Worm (Caenorhabditis elegans): Measurements from ENCODE around the gene Y44A6D.5.

Y44A6D.5 gene

DNA sequence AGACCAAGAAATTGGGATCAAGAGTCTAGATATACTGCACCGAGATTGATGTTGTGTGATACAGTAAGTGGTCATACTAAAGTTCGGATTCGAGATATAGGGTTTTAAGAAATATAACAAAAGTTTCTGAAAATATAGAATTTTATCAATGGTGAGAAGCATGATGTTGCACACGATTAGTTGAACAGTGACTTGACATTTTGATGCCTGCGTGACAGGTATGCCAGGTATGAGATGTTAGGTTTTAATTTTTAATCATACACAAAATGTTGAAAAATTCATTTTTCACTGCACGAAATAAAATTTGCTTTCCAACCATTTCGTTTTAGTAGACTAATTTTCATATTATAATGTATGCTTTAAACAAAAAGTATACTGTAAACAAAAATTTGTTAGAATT, 27.6 kb upstream of the Y44A6D.5 start:
- TF ChIP-seq egl-5 (tag; optimal IDR thresholded peaks at IDR 0.05) (no peak), nhr-43 (tag; optimal IDR thresholded peaks at IDR 0.05; ENCODE audit: poor library complexity, severe bottlenecking) (no peak), elt-2 (tag; optimal IDR thresholded peaks at IDR 0.05) (no peak), nhr-11 (tag; optimal IDR thresholded peaks at IDR 0.05) (no peak), nhr-76 (tag; optimal IDR thresholded peaks at IDR 0.05) (no peak), sea-2 (GFP tag; optimal IDR thresholded peaks at IDR 0.05) (no peak), zag-1 (tag; optimal IDR thresholded peaks at IDR 0.05) (no peak), tbx-2 (tag; optimal IDR thresholded peaks at IDR 0.05) (no peak)

DNA sequence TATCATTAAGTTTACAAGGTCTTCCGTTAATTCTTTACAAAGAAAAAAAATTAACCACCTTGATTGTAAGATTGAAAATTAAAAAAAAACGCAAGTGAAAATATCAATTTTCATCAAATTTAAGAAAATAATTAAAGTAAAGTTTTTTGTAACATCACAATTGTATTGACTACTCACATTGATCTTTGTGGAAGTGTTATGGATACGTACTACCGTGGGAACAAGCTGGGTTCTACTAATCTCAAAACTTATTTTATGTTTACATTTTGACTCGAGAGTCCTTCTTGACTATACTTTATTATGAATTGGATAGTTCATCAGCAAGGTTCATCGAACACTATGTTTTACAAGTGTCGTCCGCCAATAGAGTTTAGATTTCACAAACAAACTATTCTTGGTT, 26.7 kb upstream of the Y44A6D.5 start, which contains the start of gene num-1:
num-1 (plus strand) TSS at position 301 of the 400 bp plus-strand sequence.
- TF ChIP-seq lin-15B (tag; optimal IDR thresholded peaks at IDR 0.05) (no peak), nhr-23 (tag; optimal IDR thresholded peaks at IDR 0.05) (no peak), ceh-28 (tag; optimal IDR thresholded peaks at IDR 0.05) (no peak), fkh-2 (tag; optimal IDR thresholded peaks at IDR 0.05) (no peak), tbx-2 (tag; optimal IDR thresholded peaks at IDR 0.05) (no peak), nhr-43 (tag; optimal IDR thresholded peaks at IDR 0.05; ENCODE audit: poor library complexity, severe bottlenecking) (no peak), unc-39 (tag; optimal IDR thresholded peaks at IDR 0.05) (no peak), aly-2 (tag; optimal IDR thresholded peaks at IDR 0.05) (no peak), zag-1 (tag; optimal IDR thresholded peaks at IDR 0.05) (no peak), skn-1 (tag; optimal IDR thresholded peaks at IDR 0.05) (no peak), nhr-77 (tag; optimal IDR thresholded peaks at IDR 0.05) (no peak), ama-1 (optimal IDR thresholded peaks at IDR 0.05) (no peak), eor-1 (tag; optimal IDR thresholded peaks at IDR 0.05) (no peak), fkh-10 (GFP tag; optimal IDR thresholded peaks at IDR 0.05) (no peak), daf-12 (tag; optimal IDR thresholded peaks at IDR 0.05) (no peak), pha-4 (tag; optimal IDR thresholded peaks at IDR 0.05) (no peak), egl-5 (tag; optimal IDR thresholded peaks at IDR 0.05) (no peak), ztf-4 (tag; optimal IDR thresholded peaks at IDR 0.05) (no peak), elt-1 (tag; optimal IDR thresholded peaks at IDR 0.05) (no peak)

DNA sequence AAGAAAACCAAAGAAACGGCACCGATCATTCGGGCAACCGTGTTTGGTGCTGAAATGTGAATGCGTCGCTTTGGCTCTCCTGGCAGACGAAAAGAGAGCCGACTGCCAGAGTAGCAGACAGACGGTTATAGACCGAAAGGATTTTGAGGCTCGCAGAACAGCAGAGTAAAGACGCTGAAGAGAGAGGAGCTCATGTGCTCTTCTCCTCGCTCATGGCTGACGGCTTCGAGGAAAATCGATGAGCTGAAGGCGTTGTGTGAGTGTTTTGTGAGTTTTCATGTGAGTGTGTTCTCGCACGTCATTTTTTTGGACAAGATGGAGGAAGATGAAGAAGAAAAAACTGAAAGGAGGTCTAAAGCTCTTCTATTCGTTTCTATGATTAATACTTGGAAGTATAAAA, 26.0 kb upstream of the Y44A6D.5 start, which contains the start of gene sbt-1:
sbt-1 (minus strand) TSS at position 62 of the 400 bp plus-strand sequence.
- TF ChIP-seq ztf-11 (tag; optimal IDR thresholded peaks at IDR 0.05) (no peak), lin-15B (tag; optimal IDR thresholded peaks at IDR 0.05) (peak; percentile 34), tbx-2 (tag; optimal IDR thresholded peaks at IDR 0.05) (peak; percentile 35), mml-1 (tag; optimal IDR thresholded peaks at IDR 0.05) (no peak), R02D3.7 (tag; optimal IDR thresholded peaks at IDR 0.05) (no peak), nfya-1 (tag; optimal IDR thresholded peaks at IDR 0.05; ENCODE audit: insufficient read depth) (peak; percentile 83), lin-39 (tag; optimal IDR thresholded peaks at IDR 0.05) (peak; percentile 77), sea-2 (GFP tag; optimal IDR thresholded peaks at IDR 0.05) (peak; percentile 55), skn-1 (tag; optimal IDR thresholded peaks at IDR 0.05) (no peak), fos-1 (tag; optimal IDR thresholded peaks at IDR 0.05) (no peak), mdl-1 (tag; optimal IDR thresholded peaks at IDR 0.05) (peak; percentile 57), zag-1 (tag; optimal IDR thresholded peaks at IDR 0.05) (no peak), nhr-11 (tag; optimal IDR thresholded peaks at IDR 0.05) (peak; percentile 37), eor-1 (tag; optimal IDR thresholded peaks at IDR 0.05) (no peak), hmg-11 (tag; optimal IDR thresholded peaks at IDR 0.05) (peak; percentile 59), jun-1 (tag; optimal IDR thresholded peaks at IDR 0.05) (no peak), ceh-28 (tag; optimal IDR thresholded peaks at IDR 0.05) (peak; percentile 12), elt-1 (tag; optimal IDR thresholded peaks at IDR 0.05) (peak; percentile 45), nhr-77 (tag; optimal IDR thresholded peaks at IDR 0.05) (no peak), pqm-1 (tag; optimal IDR thresholded peaks at IDR 0.05) (peak; percentile 65)

DNA sequence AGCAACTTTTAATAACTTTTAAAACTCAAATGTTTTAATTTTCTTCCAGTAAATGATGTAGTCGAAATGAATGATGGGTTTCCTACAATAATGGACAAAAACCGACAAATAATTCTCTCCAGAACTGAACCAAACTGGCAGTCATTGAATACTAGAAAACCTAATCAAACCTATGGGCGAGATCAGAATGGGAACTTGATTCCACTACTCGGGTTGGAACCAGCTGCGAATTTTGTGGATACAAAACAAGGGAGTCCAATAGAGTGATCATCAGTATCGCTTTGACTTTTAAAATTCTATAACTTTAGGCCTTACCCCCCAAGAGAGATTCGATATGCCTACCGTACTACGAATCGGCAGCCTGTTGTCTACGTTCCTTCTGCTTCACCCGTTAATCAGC, 23.8 kb upstream of the Y44A6D.5 start:
- TF ChIP-seq nfya-1 (tag; optimal IDR thresholded peaks at IDR 0.05; ENCODE audit: insufficient read depth) (no peak), nhr-77 (tag; optimal IDR thresholded peaks at IDR 0.05) (no peak), elt-1 (tag; optimal IDR thresholded peaks at IDR 0.05) (no peak), elt-2 (tag; optimal IDR thresholded peaks at IDR 0.05) (no peak), nhr-12 (tag; optimal IDR thresholded peaks at IDR 0.05) (no peak), nhr-43 (tag; optimal IDR thresholded peaks at IDR 0.05; ENCODE audit: poor library complexity, severe bottlenecking) (no peak), lsy-12 (tag; optimal IDR thresholded peaks at IDR 0.05) (no peak), unc-39 (tag; optimal IDR thresholded peaks at IDR 0.05) (no peak), mdl-1 (tag; optimal IDR thresholded peaks at IDR 0.05) (no peak), ztf-4 (tag; optimal IDR thresholded peaks at IDR 0.05) (no peak), tbx-2 (tag; optimal IDR thresholded peaks at IDR 0.05) (no peak), nhr-28 (tag; optimal IDR thresholded peaks at IDR 0.05) (no peak), aly-2 (tag; optimal IDR thresholded peaks at IDR 0.05) (no peak), skn-1 (tag; optimal IDR thresholded peaks at IDR 0.05) (no peak), nhr-67 (tag; optimal IDR thresholded peaks at IDR 0.05) (no peak), nhr-76 (tag; optimal IDR thresholded peaks at IDR 0.05) (no peak), ztf-11 (tag; optimal IDR thresholded peaks at IDR 0.05) (no peak), pqm-1 (tag; optimal IDR thresholded peaks at IDR 0.05) (no peak)
